Worm (Caenorhabditis elegans): ENCODE data around the gene K08F8.15.

- no peak for TF ChIP-seq unc-62 (GFP tag; optimal IDR thresholded peaks at IDR 0.05)
- no peak for TF ChIP-seq pag-3 (tag; optimal IDR thresholded peaks at IDR 0.05; ENCODE audit: borderline replicate concordance, insufficient read depth)
- no peak for TF ChIP-seq sptf-1 (tag; optimal IDR thresholded peaks at IDR 0.05)
- no peak for TF ChIP-seq nhr-237 (tag; optimal IDR thresholded peaks at IDR 0.05)
- no peak for TF ChIP-seq efl-3 (GFP tag; optimal IDR thresholded peaks at IDR 0.05)
- no peak for TF ChIP-seq lin-13 (GFP tag; optimal IDR thresholded peaks at IDR 0.05)
- no peak for TF ChIP-seq ztf-4 (tag; optimal IDR thresholded peaks at IDR 0.05)
- TF ChIP-seq jun-1 (tag; optimal IDR thresholded peaks at IDR 0.05), result no peak
- no peak for TF ChIP-seq tbx-2 (tag; optimal IDR thresholded peaks at IDR 0.05)
- no peak for TF ChIP-seq snu-23 (GFP tag; optimal IDR thresholded peaks at IDR 0.05)
- TF ChIP-seq Y116A8C.19 (tag; optimal IDR thresholded peaks at IDR 0.05; ENCODE audit: borderline replicate concordance), result no peak
- TF ChIP-seq vab-15 (tag; optimal IDR thresholded peaks at IDR 0.05), result no peak
- TF ChIP-seq elt-2 (tag; optimal IDR thresholded peaks at IDR 0.05), result peak; percentile 22
- no peak for TF ChIP-seq nhr-11 (tag; optimal IDR thresholded peaks at IDR 0.05)
These were observed 28.4 kb upstream of the K08F8.15 start for ce11 chrII:8738244-8738643.

Measured in whole organism, L1 larva.